Worm (Caenorhabditis elegans) whole organism, late embryonic: Measurements from ENCODE around the gene F49E11.7.

ENCODE experiments used
- ceh-14 ChIP-seq: sonication (generic microtip); optimal IDR thresholded peaks from 2 replicates; lab custom pipeline; 2016; ENCODE audit warnings: missing genotype, missing genetic modification characterization, missing compliant biosample characterization
- ceh-9 ChIP-seq: sonication (generic microtip); optimal IDR thresholded peaks from 2 replicates; lab custom pipeline; 2016; ENCODE audit warnings: mild to moderate bottlenecking, missing genetic modification characterization, inconsistent platforms, missing compliant biosample characterization
- fkh-10 ChIP-seq: fragments of 150-350 bp; optimal IDR thresholded peaks from 2 replicates; lab custom pipeline; 2014; ENCODE audit warnings: missing biosample characterization, missing genetic modification reagents, missing genetic modification characterization
- nfya-1 ChIP-seq: sonication (generic microtip); optimal IDR thresholded peaks from 2 replicates; lab custom pipeline; 2017; ENCODE audit warnings: missing genetic modification characterization, mild to moderate bottlenecking, missing compliant biosample characterization, antibody characterized with exemption, moderate library complexity
- pha-4 ChIP-seq: fragments of 150-350 bp; optimal IDR thresholded peaks from 2 replicates; lab custom pipeline; 2018; ENCODE audit warnings: missing biosample characterization, missing genetic modification reagents, missing genetic modification characterization
- sox-2 ChIP-seq: fragments of 200-800 bp; sonication (Bioruptor generic); IDR thresholded peaks from 2 replicates; pipeline ENCODE4 v1.3.6; 2022; ENCODE audit warnings: missing genetic modification reagents, missing genetic modification characterization, missing compliant biosample characterization

DNA sequence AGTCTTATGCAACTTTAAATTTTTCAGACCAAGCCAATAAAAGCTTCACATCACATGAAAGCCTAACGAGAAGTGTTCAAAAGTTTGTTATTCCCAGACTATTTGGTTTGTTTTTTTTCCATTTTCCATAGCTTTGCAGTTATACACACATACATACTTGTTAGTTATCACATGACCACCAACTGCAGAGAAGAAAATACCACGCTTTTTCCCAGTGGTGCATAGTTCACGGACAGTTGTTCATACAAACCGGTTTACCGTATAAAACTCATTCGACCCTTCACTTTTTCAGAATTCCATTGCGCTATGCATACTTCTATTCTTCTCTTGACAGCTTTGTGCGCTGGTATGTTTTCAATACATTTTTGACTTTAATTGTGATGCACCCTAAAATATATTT lies 11.0 kb downstream of the F49E11.7 start, which contains the start of gene scl-5:
- TF ChIP-seq nfya-1, result no peak
- TF ChIP-seq ceh-9 (tag; lab: Kevin White, UChicago), result no peak
- TF ChIP-seq pha-4 (tag; lab: Kevin White, UChicago), result no peak
- TF ChIP-seq ceh-14 (tag; lab: Kevin White, UChicago), result no peak
- no peak for TF ChIP-seq fkh-10
- TF ChIP-seq sox-2 (GFP tag; lab: Robert Waterston, UW), result no peak
